Fruit fly (Drosophila melanogaster) whole organism, prepupa: ENCODE measurements around the gene Nhe2.

Experiments
- CG6792 ChIP-seq: fragments of 200-800 bp; sonication (Bioruptor generic); optimal IDR thresholded peaks from 3 replicates; lab custom pipeline; 2016; ENCODE audit warnings: missing biosample characterization, missing genetic modification characterization
- Eip78C ChIP-seq: fragments of 200-800 bp; sonication (Bioruptor generic); peaks from one replicate; lab custom pipeline; 2016; ENCODE audit warnings: missing biosample characterization, missing genetic modification characterization
- Gug ChIP-seq: fragments of 200-800 bp; sonication (Bioruptor generic); IDR thresholded peaks from 2 replicates; pipeline ENCODE4 v1.3.6; 2022; ENCODE audit warnings: missing biosample characterization, missing genetic modification characterization
- Sox102F ChIP-seq: fragments of 200-800 bp; sonication (Bioruptor generic); optimal IDR thresholded peaks from 2 replicates; lab custom pipeline; 2016; ENCODE audit warnings: missing biosample characterization, mild to moderate bottlenecking, missing genetic modification characterization
- acj6 ChIP-seq: fragments of 200-800 bp; sonication (Bioruptor generic); optimal IDR thresholded peaks from 3 replicates; lab custom pipeline; 2016; ENCODE audit warnings: missing biosample characterization, missing genetic modification characterization
- cyc ChIP-seq: fragments of 200-800 bp; sonication (Bioruptor generic); optimal IDR thresholded peaks from 3 replicates; lab custom pipeline; 2016; ENCODE audit warnings: missing biosample characterization, missing genetic modification characterization
- eg ChIP-seq: fragments of 200-800 bp; sonication (Bioruptor generic); IDR thresholded peaks from 3 replicates; pipeline ENCODE4 v1.3.6; 2022; ENCODE audit warnings: missing biosample characterization, missing genetic modification characterization
- spab ChIP-seq: fragments of 200-800 bp; sonication (Bioruptor generic); optimal IDR thresholded peaks from 2 replicates; lab custom pipeline; 2017; ENCODE audit warnings: missing biosample characterization, mild to moderate bottlenecking, missing genetic modification characterization, missing genetic modification reagents
- svp ChIP-seq: fragments of 200-800 bp; sonication (Bioruptor generic); peaks from one replicate; lab custom pipeline; 2016; ENCODE audit warnings: missing biosample characterization, missing genetic modification characterization

DNA sequence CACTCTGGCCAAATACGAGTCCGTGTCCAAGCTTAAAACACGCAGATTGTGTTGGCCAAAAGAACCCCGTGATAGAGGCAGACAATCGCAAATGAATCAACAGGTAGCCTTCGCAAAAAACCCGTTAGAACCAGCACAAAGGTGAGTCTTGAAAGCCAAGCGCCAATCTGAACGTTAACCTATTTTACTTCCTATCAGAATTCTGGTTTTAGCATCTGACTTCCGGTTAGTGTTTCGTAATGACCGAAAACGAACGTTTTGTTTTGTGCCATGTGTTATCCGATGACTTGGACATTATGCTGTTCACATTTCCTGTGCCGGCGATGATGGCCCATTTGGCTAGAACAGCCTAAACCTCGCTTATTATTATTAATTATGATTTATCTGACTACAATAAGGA, 32.0 kb upstream of the Nhe2 start:
- TF ChIP-seq CG6792 (GFP tag; lab: Kevin White, UChicago) (no peak), acj6 (GFP tag; lab: Kevin White, UChicago) (no peak), spab (GFP tag; lab: Kevin White, UChicago) (no peak), cyc (no peak), Gug (GFP tag; lab: Robert Waterston, UW) (no peak), Sox102F (GFP tag; lab: Kevin White, UChicago) (no peak), svp (GFP tag; lab: Kevin White, UChicago) (no peak), eg (no peak), Eip78C (GFP tag; lab: Kevin White, UChicago) (no peak)
